Worm (Caenorhabditis elegans): ENCODE data around the gene BE10.5.

DNA sequence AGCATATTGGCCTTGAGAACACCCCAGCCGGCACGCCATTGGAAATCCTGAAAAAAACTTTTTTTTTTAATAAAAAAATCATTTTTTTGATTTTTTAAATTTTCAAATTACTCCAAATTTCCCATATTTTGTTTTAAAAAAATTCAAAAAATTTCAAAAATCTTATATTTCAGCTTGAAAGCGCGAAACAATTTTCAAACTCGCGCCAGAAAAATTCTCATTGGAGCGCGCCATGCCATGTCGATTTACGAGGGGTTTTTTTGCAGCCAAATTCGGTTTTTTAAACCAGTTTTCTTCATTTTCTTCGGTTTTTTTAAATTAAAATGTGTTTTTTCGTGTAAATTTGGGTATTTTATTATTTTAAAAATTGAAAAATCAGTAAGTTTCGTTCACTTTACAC, 12.5 kb upstream of the BE10.5 start:
- TF ChIP-seq nhr-11 (tag; optimal IDR thresholded peaks at IDR 0.05) (no peak), ceh-82 (tag; optimal IDR thresholded peaks at IDR 0.05) (no peak), zag-1 (tag; optimal IDR thresholded peaks at IDR 0.05) (no peak), aly-2 (tag; optimal IDR thresholded peaks at IDR 0.05) (no peak), rnt-1 (tag; optimal IDR thresholded peaks at IDR 0.05) (no peak), nhr-76 (tag; optimal IDR thresholded peaks at IDR 0.05) (no peak), irx-1 (tag; optimal IDR thresholded peaks at IDR 0.05) (no peak), lin-15B (tag; optimal IDR thresholded peaks at IDR 0.05) (no peak), mep-1 (tag; optimal IDR thresholded peaks at IDR 0.05) (no peak), blmp-1 (tag; optimal IDR thresholded peaks at IDR 0.05) (no peak), aha-1 (tag; optimal IDR thresholded peaks at IDR 0.05) (no peak), lin-39 (tag; optimal IDR thresholded peaks at IDR 0.05) (no peak), ets-5 (GFP tag; IDR thresholded peaks at IDR 0.05) (no peak)

Data from whole organism, L1 larva.